Fruit fly (Drosophila melanogaster) whole organism, embryonic: ENCODE measurements around the gene ab.

Source experiments
- CG10366 ChIP-seq: fragments of 200-800 bp; sonication (Bioruptor generic); IDR thresholded peaks from 2 replicates; pipeline ENCODE4 v1.3.6; 2022; ENCODE audit warnings: missing biosample characterization, missing genetic modification characterization
- CG12071 ChIP-seq: fragments of 200-800 bp; sonication (Bioruptor generic); optimal IDR thresholded peaks from 3 replicates; lab custom pipeline; 2018; ENCODE audit warnings: missing biosample characterization, mild to moderate bottlenecking, missing genetic modification characterization
- CG15073 ChIP-seq: fragments of 200-800 bp; sonication (Bioruptor generic); optimal IDR thresholded peaks from 2 replicates; lab custom pipeline; 2016; ENCODE audit warnings: missing biosample characterization, missing genetic modification characterization
- CG1529 ChIP-seq: fragments of 200-800 bp; sonication (Bioruptor generic); optimal IDR thresholded peaks from 3 replicates; lab custom pipeline; 2018; ENCODE audit warnings: missing biosample characterization, missing genetic modification characterization
- CG15514 ChIP-seq: fragments of 200-800 bp; sonication (Bioruptor generic); optimal IDR thresholded peaks from 3 replicates; lab custom pipeline; 2017; ENCODE audit warnings: missing biosample characterization, missing genetic modification characterization, mild to moderate bottlenecking, moderate library complexity, missing genetic modification reagents
- CG1602 ChIP-seq: fragments of 200-800 bp; sonication (Bioruptor generic); optimal IDR thresholded peaks from 3 replicates; lab custom pipeline; 2016; ENCODE audit warnings: missing biosample characterization, missing genetic modification characterization
- CG16863 ChIP-seq: fragments of 200-800 bp; sonication (Bioruptor generic); optimal IDR thresholded peaks from 3 replicates; lab custom pipeline; 2016; ENCODE audit warnings: missing biosample characterization, missing genetic modification characterization
- CG17568 ChIP-seq: fragments of 200-800 bp; sonication (Bioruptor generic); optimal IDR thresholded peaks from 2 replicates; lab custom pipeline; 2018; ENCODE audit warnings: missing biosample characterization, mild to moderate bottlenecking, missing genetic modification characterization, moderate library complexity
- CG18011 ChIP-seq: fragments of 200-800 bp; sonication (Bioruptor generic); optimal IDR thresholded peaks from 2 replicates; lab custom pipeline; 2017; ENCODE audit warnings: missing biosample characterization, missing genetic modification characterization, mild to moderate bottlenecking, moderate library complexity, missing genotype
- CG2199 ChIP-seq: fragments of 200-800 bp; sonication (Bioruptor generic); IDR thresholded peaks from 3 replicates; pipeline ENCODE4 v1.3.6; 2022; ENCODE audit warnings: missing biosample characterization, missing genetic modification characterization
- CG30403 ChIP-seq: fragments of 200-800 bp; sonication (Bioruptor generic); optimal IDR thresholded peaks from 3 replicates; lab custom pipeline; 2016; ENCODE audit warnings: missing biosample characterization, missing genetic modification characterization
- CG4730 ChIP-seq: fragments of 200-800 bp; sonication (Bioruptor generic); IDR thresholded peaks from 2 replicates; pipeline ENCODE4 v1.3.6; 2022; ENCODE audit warnings: missing biosample characterization, missing genetic modification characterization
- CG7357 ChIP-seq: fragments of 200-800 bp; sonication (Bioruptor generic); IDR thresholded peaks from 3 replicates; pipeline ENCODE4 v1.3.6; 2022; ENCODE audit warnings: missing biosample characterization, missing genetic modification characterization
- CG8089 ChIP-seq: fragments of 200-800 bp; sonication (Bioruptor generic); optimal IDR thresholded peaks from 3 replicates; lab custom pipeline; 2016; ENCODE audit warnings: missing biosample characterization, missing genetic modification characterization
- CG8359 ChIP-seq: fragments of 200-800 bp; sonication (Bioruptor generic); optimal IDR thresholded peaks from 2 replicates; lab custom pipeline; 2017; ENCODE audit warnings: missing biosample characterization, mild to moderate bottlenecking, missing genetic modification characterization, borderline replicate concordance
- D ChIP-seq, 2 experiments: fragments of 200-800 bp in 1 of 2; fragments of >200 bp in 1 of 2; sonication (Bioruptor generic) in 1 of 2; optimal IDR thresholded peaks; 2 replicates in 1 of 2; 3 replicates in 1 of 2; lab custom pipeline; 2017; ENCODE audit warnings: mild to moderate bottlenecking in 1 of 2, missing biosample characterization in 1 of 2, missing genetic modification characterization in 1 of 2, missing genetic modification reagents in 1 of 2
- HLH4C ChIP-seq: fragments of 200-800 bp; sonication (Bioruptor generic); IDR thresholded peaks from 3 replicates; pipeline ENCODE4 v1.3.6; 2022; ENCODE audit warnings: missing biosample characterization, missing genetic modification characterization; ENCODE audit not compliant: partially characterized antibody
- HmgZ ChIP-seq: fragments of 200-800 bp; sonication (Bioruptor generic); optimal IDR thresholded peaks from 2 replicates; lab custom pipeline; 2018; ENCODE audit warnings: missing biosample characterization, mild to moderate bottlenecking, missing genetic modification characterization
- Hmr ChIP-seq: fragments of 200-800 bp; sonication (Bioruptor generic); optimal IDR thresholded peaks from 3 replicates; lab custom pipeline; 2017; ENCODE audit warnings: mild to moderate bottlenecking, missing biosample characterization, missing genetic modification reagents, missing genetic modification characterization
- Hsf ChIP-seq: fragments of 200-800 bp; sonication (Bioruptor generic); optimal IDR thresholded peaks from 3 replicates; lab custom pipeline; 2016; ENCODE audit warnings: missing biosample characterization, missing genetic modification characterization
- MTF-1 ChIP-seq: fragments of 200-800 bp; sonication (Bioruptor generic); optimal IDR thresholded peaks from 2 replicates; lab custom pipeline; 2018; ENCODE audit warnings: missing biosample characterization, mild to moderate bottlenecking, missing genetic modification characterization, borderline replicate concordance
- Meics ChIP-seq: fragments of 200-800 bp; sonication (Bioruptor generic); optimal IDR thresholded peaks from 2 replicates; lab custom pipeline; 2017; ENCODE audit warnings: missing biosample characterization, mild to moderate bottlenecking, missing genetic modification characterization
- NC2α ChIP-seq: fragments of 200-800 bp; sonication (Bioruptor generic); optimal IDR thresholded peaks from 2 replicates; lab custom pipeline; 2016; ENCODE audit warnings: missing biosample characterization, missing genetic modification characterization
- NC2β ChIP-seq: fragments of 200-800 bp; sonication (Bioruptor generic); optimal IDR thresholded peaks from 2 replicates; lab custom pipeline; 2016; ENCODE audit warnings: missing biosample characterization, missing genetic modification characterization
- Nf-YB ChIP-seq: fragments of 200-800 bp; sonication (Bioruptor generic); optimal IDR thresholded peaks from 3 replicates; lab custom pipeline; 2019; ENCODE audit warnings: missing biosample characterization, mild to moderate bottlenecking, missing genetic modification characterization, moderate library complexity
- Nf-YC ChIP-seq: fragments of 200-800 bp; optimal IDR thresholded peaks from 3 replicates; lab custom pipeline; 2019; ENCODE audit warnings: missing biosample characterization, mild to moderate bottlenecking, missing genetic modification characterization, moderate library complexity
- PHDP ChIP-seq: fragments of 200-800 bp; sonication (Bioruptor generic); optimal IDR thresholded peaks from 3 replicates; lab custom pipeline; 2018; ENCODE audit warnings: missing biosample characterization, mild to moderate bottlenecking, missing genetic modification characterization, moderate library complexity
- Sry-δ ChIP-seq: fragments of 200-800 bp; sonication (Bioruptor generic); optimal IDR thresholded peaks from 2 replicates; lab custom pipeline; 2016; ENCODE audit warnings: missing biosample characterization, missing genetic modification characterization
- Taf1 ChIP-seq: fragments of 200-800 bp; sonication (Bioruptor generic); IDR thresholded peaks from 2 replicates; pipeline ENCODE4 v1.3.6; 2022; ENCODE audit warnings: missing biosample characterization, missing genetic modification characterization
- Trl ChIP-seq, 3 experiments: fragments of >200 bp in 2 of 3; fragments of 200-800 bp in 1 of 3; sonication (Bioruptor generic) in 1 of 3; optimal IDR thresholded peaks; 2 replicates in 1 of 3; 3 replicates in 2 of 3; lab custom pipeline; 2016 to 2017; ENCODE audit warnings: missing biosample characterization in 1 of 3, missing genetic modification characterization in 1 of 3
- croc ChIP-seq: fragments of 200-800 bp; sonication (Bioruptor generic); conservative IDR thresholded peaks from 3 replicates; pipeline ENCODE4 v1.3.6; 2022; ENCODE audit warnings: missing biosample characterization, missing genetic modification characterization
- dimm ChIP-seq: fragments of 200-800 bp; sonication (Bioruptor generic); IDR thresholded peaks from 2 replicates; pipeline ENCODE4 v1.3.6; 2022; ENCODE audit warnings: missing biosample characterization, missing genetic modification characterization
- dmrt11E ChIP-seq: fragments of 200-800 bp; sonication (Bioruptor generic); optimal IDR thresholded peaks from 3 replicates; lab custom pipeline; 2018; ENCODE audit warnings: missing biosample characterization, mild to moderate bottlenecking, missing genetic modification characterization, moderate library complexity
- dmrt99B ChIP-seq: fragments of 200-800 bp; sonication (Bioruptor generic); optimal IDR thresholded peaks from 2 replicates; lab custom pipeline; 2018; ENCODE audit warnings: missing biosample characterization, mild to moderate bottlenecking, missing genetic modification characterization, moderate library complexity
- en ChIP-seq: fragments of 200-800 bp; sonication (Bioruptor generic); optimal IDR thresholded peaks from 2 replicates; lab custom pipeline; 2016; ENCODE audit warnings: missing biosample characterization, missing genetic modification characterization
- esg ChIP-seq: fragments of 200-800 bp; sonication (Bioruptor generic); conservative IDR thresholded peaks from 2 replicates; pipeline ENCODE4 v1.3.6; 2022; ENCODE audit warnings: missing biosample characterization, missing genetic modification characterization
- fd3F ChIP-seq: fragments of 200-800 bp; sonication (Bioruptor generic); optimal IDR thresholded peaks from 2 replicates; lab custom pipeline; 2018; ENCODE audit warnings: missing biosample characterization, mild to moderate bottlenecking, missing genetic modification characterization, moderate library complexity
- hb ChIP-seq: fragments of 200-800 bp; sonication (Bioruptor generic); IDR thresholded peaks from 3 replicates; pipeline ENCODE4 v1.3.6; 2022; ENCODE audit warnings: missing biosample characterization, missing genetic modification characterization; ENCODE audit not compliant: partially characterized antibody
- her ChIP-seq: fragments of 200-800 bp; sonication (Bioruptor generic); optimal IDR thresholded peaks from 2 replicates; lab custom pipeline; 2016; ENCODE audit warnings: missing biosample characterization, missing genetic modification characterization
- lbe ChIP-seq: fragments of 200-800 bp; sonication (Bioruptor generic); optimal IDR thresholded peaks from 2 replicates; lab custom pipeline; 2016; ENCODE audit warnings: missing biosample characterization, mild to moderate bottlenecking, missing genetic modification characterization
- onecut ChIP-seq: fragments of 200-800 bp; sonication (Bioruptor generic); IDR thresholded peaks from 2 replicates; pipeline ENCODE4 v1.3.6; 2022; ENCODE audit warnings: missing biosample characterization, missing genetic modification characterization
- prd ChIP-seq, 3 experiments: fragments of >200 bp in 2 of 3; fragments of 200-800 bp in 1 of 3; sonication (Bioruptor generic) in 1 of 3; optimal IDR thresholded peaks in 2 of 3; IDR thresholded peaks in 1 of 3; 2 replicates in 2 of 3; 3 replicates in 1 of 3; pipeline versions ENCODE4 v1.3.6 to Lab custom; 2017 to 2022; ENCODE audit warnings: missing biosample characterization in 1 of 3, missing genetic modification characterization in 1 of 3
- ranshi ChIP-seq: fragments of 200-800 bp; sonication (Bioruptor generic); IDR thresholded peaks from 2 replicates; pipeline ENCODE4 v1.3.6; 2022; ENCODE audit warnings: missing biosample characterization, missing genetic modification characterization
- scrt ChIP-seq: fragments of 200-800 bp; sonication (Bioruptor generic); optimal IDR thresholded peaks from 2 replicates; lab custom pipeline; 2018; ENCODE audit warnings: missing biosample characterization, mild to moderate bottlenecking, missing genetic modification characterization, moderate library complexity
- sna ChIP-seq: fragments of 200-800 bp; sonication (Bioruptor generic); IDR thresholded peaks from 2 replicates; pipeline ENCODE4 v1.3.6; 2022; ENCODE audit warnings: missing biosample characterization, missing genetic modification characterization; ENCODE audit not compliant: partially characterized antibody
- so ChIP-seq: fragments of 200-800 bp; sonication (Bioruptor generic); IDR thresholded peaks from 3 replicates; pipeline ENCODE4 v1.3.6; 2022; ENCODE audit warnings: missing biosample characterization, missing genetic modification characterization
- ttk ChIP-seq: fragments of 200-800 bp; sonication (Bioruptor generic); IDR thresholded peaks from 2 replicates; pipeline ENCODE4 v2.1.2; 2022; ENCODE audit warnings: missing biosample characterization, missing genetic modification characterization

Gene ab

dm6 chr2L:11268933-11269631, 58.6 kb downstream of the ab start, which contains the start of gene cmet (continued):
- no peak for TF ChIP-seq dimm
- TF ChIP-seq ttk = peak; percentile 22; the same call in 1 of the 2 replicates
- no peak for TF ChIP-seq Trl (optimal IDR thresholded peaks at IDR 0.05; lab: Kevin White, UChicago)
- peak; percentile 49 for TF ChIP-seq Trl (GFP tag; optimal IDR thresholded peaks at IDR 0.05; lab: Kevin White, UChicago)
- no peak for TF ChIP-seq CG15073 (GFP tag; lab: Kevin White, UChicago)
- peak; percentile 6 for TF ChIP-seq NC2α
- peak; percentile 19; the same call in 1 of the 2 replicates for TF ChIP-seq Taf1 (GFP tag; lab: Robert Waterston, UW)
- TF ChIP-seq croc (GFP tag; lab: Robert Waterston, UW) = no peak
- TF ChIP-seq CG16863 (GFP tag; lab: Kevin White, UChicago) = peak; percentile 31
- no peak for TF ChIP-seq D (optimal IDR thresholded peaks at IDR 0.05; lab: Kevin White, UChicago)
- no peak for TF ChIP-seq D (GFP tag; optimal IDR thresholded peaks at IDR 0.05; lab: Kevin White, UChicago)
- TF ChIP-seq esg (GFP tag; lab: Robert Waterston, UW) = peak; percentile 37; the same call in 1 of the 2 replicates
- TF ChIP-seq dmrt11E (tag; lab: Kevin White, UChicago) = peak; percentile 44
- peak; percentile 66 for TF ChIP-seq HmgZ (tag; lab: Kevin White, UChicago)
- no peak for TF ChIP-seq MTF-1 (GFP tag; lab: Kevin White, UChicago)
- peak; percentile 94 for TF ChIP-seq Sry-δ (GFP tag; lab: Kevin White, UChicago)
- peak; percentile 96 for TF ChIP-seq hb (GFP tag; lab: Robert Waterston, UW)
- TF ChIP-seq CG15514 (GFP tag; lab: Kevin White, UChicago) = peak; percentile 97
- TF ChIP-seq Meics (GFP tag; lab: Kevin White, UChicago) = peak; percentile 13
- peak; percentile 78 for TF ChIP-seq CG7357
- TF ChIP-seq so (GFP tag; lab: Robert Waterston, UW) = no peak
- TF ChIP-seq lbe = no peak
- peak; percentile 72 for TF ChIP-seq CG30403 (GFP tag; lab: Kevin White, UChicago)
- no peak for TF ChIP-seq scrt (GFP tag; lab: Kevin White, UChicago)
- peak; percentile 45; the same call in 1 of the 2 replicates for TF ChIP-seq ranshi (GFP tag; lab: Robert Waterston, UW)
- peak; percentile 96 for TF ChIP-seq CG18011
- TF ChIP-seq CG10366 (GFP tag; lab: Robert Waterston, UW) = no peak; the same call in 1 of the 2 replicates
- TF ChIP-seq CG17568 (GFP tag; lab: Kevin White, UChicago) = no peak
- TF ChIP-seq en (GFP tag; lab: Kevin White, UChicago) = no peak
- TF ChIP-seq CG12071 (GFP tag; lab: Kevin White, UChicago) = no peak
- TF ChIP-seq her (GFP tag; lab: Kevin White, UChicago) = peak; percentile 51
- TF ChIP-seq CG8359 (GFP tag; lab: Kevin White, UChicago) = no peak
- no peak for TF ChIP-seq onecut
- TF ChIP-seq CG2199 = no peak
- TF ChIP-seq PHDP (tag; lab: Kevin White, UChicago) = no peak
- peak; percentile 99 for TF ChIP-seq HLH4C (GFP tag; lab: Robert Waterston, UW)
- no peak for TF ChIP-seq CG1529 (GFP tag; lab: Kevin White, UChicago)
- no peak for TF ChIP-seq CG4730
- no peak for TF ChIP-seq Nf-YC (tag; lab: Kevin White, UChicago)
- no peak for TF ChIP-seq fd3F (GFP tag; lab: Kevin White, UChicago)
- no peak for TF ChIP-seq dmrt99B (tag; lab: Kevin White, UChicago)
- no peak for TF ChIP-seq prd (optimal IDR thresholded peaks at IDR 0.05; lab: Kevin White, UChicago)
- peak; percentile 67 for TF ChIP-seq prd (GFP tag; IDR thresholded peaks at IDR 0.05; lab: Robert Waterston, UW)
- peak; percentile 52 for TF ChIP-seq NC2β (GFP tag; lab: Kevin White, UChicago)
- no peak for TF ChIP-seq CG8089 (GFP tag; lab: Kevin White, UChicago)
- TF ChIP-seq CG1602 = peak; percentile 38
- no peak for TF ChIP-seq Nf-YB (GFP tag; lab: Kevin White, UChicago)
- TF ChIP-seq Hsf (GFP tag; lab: Kevin White, UChicago) = peak; percentile 60
- TF ChIP-seq sna (GFP tag; lab: Robert Waterston, UW) = peak; percentile 86
- TF ChIP-seq Hmr (GFP tag; lab: Kevin White, UChicago) = peak; percentile 50
